Fruit fly (Drosophila melanogaster): Measurements from ENCODE around the gene Cpr72Eb.

Cpr72Eb gene

dm6 chr3L:16392874-16393273, 28.2 kb downstream of the Cpr72Eb start (continued):
- TF ChIP-seq CG6272 (GFP tag; IDR thresholded peaks at IDR 0.05) = no peak
- no peak for TF ChIP-seq stc (GFP tag; IDR thresholded peaks at IDR 0.05)
- no peak for TF ChIP-seq CG13287 (GFP tag; IDR thresholded peaks at IDR 0.05; ENCODE audit: partially characterized antibody)
- TF ChIP-seq grn (GFP tag; optimal IDR thresholded peaks at IDR 0.05) = no peak
- no peak for TF ChIP-seq bigmax (GFP tag; optimal IDR thresholded peaks at IDR 0.05)
- TF ChIP-seq CG9876 (GFP tag; optimal IDR thresholded peaks at IDR 0.05) = no peak
- no peak for TF ChIP-seq CG17912 (GFP tag; optimal IDR thresholded peaks at IDR 0.05)
- no peak for TF ChIP-seq D (optimal IDR thresholded peaks at IDR 0.05)
- no peak for TF ChIP-seq D (GFP tag; optimal IDR thresholded peaks at IDR 0.05)
- TF ChIP-seq CG13894 (tag; optimal IDR thresholded peaks at IDR 0.05) = no peak
- no peak for TF ChIP-seq CG8924 (tag; optimal IDR thresholded peaks at IDR 0.05)
- no peak for TF ChIP-seq kah (GFP tag; optimal IDR thresholded peaks at IDR 0.05)
- no peak for TF ChIP-seq ab (GFP tag; optimal IDR thresholded peaks at IDR 0.05)
- no peak for TF ChIP-seq CG3995 (GFP tag; optimal IDR thresholded peaks at IDR 0.05)
- TF ChIP-seq CG10274 (GFP tag; optimal IDR thresholded peaks at IDR 0.05) = no peak
- TF ChIP-seq onecut (GFP tag; IDR thresholded peaks at IDR 0.05) = no peak
- no peak for TF ChIP-seq sqz (GFP tag; optimal IDR thresholded peaks at IDR 0.05)
- TF ChIP-seq NC2β (GFP tag; optimal IDR thresholded peaks at IDR 0.05) = no peak
- TF ChIP-seq CG32772 (GFP tag; IDR thresholded peaks at IDR 0.05) = 0 out of 2 replicates have a peak, but pooled peaks have one; percentile 29
- TF ChIP-seq CG3407 (GFP tag; optimal IDR thresholded peaks at IDR 0.05) = no peak
- no peak for TF ChIP-seq Hr3 (GFP tag; optimal IDR thresholded peaks at IDR 0.05)
- no peak for TF ChIP-seq CG11093 (GFP tag; IDR thresholded peaks at IDR 0.05)
- no peak for TF ChIP-seq MTF-1 (GFP tag; optimal IDR thresholded peaks at IDR 0.05; ENCODE audit: borderline replicate concordance)
- no peak for TF ChIP-seq CG11247 (GFP tag; IDR thresholded peaks at IDR 0.05)
- no peak for TF ChIP-seq inv (GFP tag; IDR thresholded peaks at IDR 0.05; ENCODE audit: partially characterized antibody)
- TF ChIP-seq Hr51 (GFP tag; optimal IDR thresholded peaks at IDR 0.05) = peak in 1 of 2 experiments; percentile 30
- no peak for TF ChIP-seq Oaz (GFP tag; IDR thresholded peaks at IDR 0.05)
- TF ChIP-seq hbn (GFP tag; IDR thresholded peaks at IDR 0.05; ENCODE audit: partially characterized antibody) = no peak
- TF ChIP-seq CG4707 (GFP tag; optimal IDR thresholded peaks at IDR 0.05) = no peak
- no peak for TF ChIP-seq CG7271 (tag; optimal IDR thresholded peaks at IDR 0.05)
- TF ChIP-seq CG4617 (GFP tag; optimal IDR thresholded peaks at IDR 0.05; ENCODE audit: borderline replicate concordance) = no peak
- peak; percentile 43; the same call in 1 of the 2 replicates for TF ChIP-seq CG31441 (GFP tag; IDR thresholded peaks at IDR 0.05)
- no peak for TF ChIP-seq sim (GFP tag; IDR thresholded peaks at IDR 0.05)
- TF ChIP-seq CG1602 (GFP tag; optimal IDR thresholded peaks at IDR 0.05) = no peak
- TF ChIP-seq CG18262 (tag; optimal IDR thresholded peaks at IDR 0.05) = peak; percentile 24
- peak; percentile 27; the same call in 1 of the 2 replicates for TF ChIP-seq CG14441 (GFP tag; IDR thresholded peaks at IDR 0.05)
- TF ChIP-seq nom (GFP tag; optimal IDR thresholded peaks at IDR 0.05) = no peak
- no peak for TF ChIP-seq Hr39 (optimal IDR thresholded peaks at IDR 0.05)
- TF ChIP-seq CG6654 (GFP tag; optimal IDR thresholded peaks at IDR 0.05) = no peak
- TF ChIP-seq gcm (GFP tag; optimal IDR thresholded peaks at IDR 0.05) = no peak
- TF ChIP-seq trh (GFP tag; optimal IDR thresholded peaks at IDR 0.05) = no peak
- TF ChIP-seq Sry-β (GFP tag; optimal IDR thresholded peaks at IDR 0.05) = no peak
- TF ChIP-seq zfh2 (GFP tag; optimal IDR thresholded peaks at IDR 0.05) = no peak
- TF ChIP-seq unc-4 (GFP tag; IDR thresholded peaks at IDR 0.05; ENCODE audit: partially characterized antibody) = no peak
- TF ChIP-seq tll (GFP tag; optimal IDR thresholded peaks at IDR 0.05) = no peak
- no peak for TF ChIP-seq hkb (optimal IDR thresholded peaks at IDR 0.05)
- TF ChIP-seq hkb (GFP tag; IDR thresholded peaks at IDR 0.05) = 0 out of 2 replicates have a peak, but pooled peaks have one; percentile 13
- TF ChIP-seq repo (GFP tag; optimal IDR thresholded peaks at IDR 0.05) = no peak
- no peak for TF ChIP-seq CG33557 (GFP tag; optimal IDR thresholded peaks at IDR 0.05)
- no peak for TF ChIP-seq CG34376 (GFP tag; optimal IDR thresholded peaks at IDR 0.05)
- TF ChIP-seq CG30403 (GFP tag; optimal IDR thresholded peaks at IDR 0.05) = peak; percentile 21
- TF ChIP-seq CG34422 (GFP tag; IDR thresholded peaks at IDR 0.05) = no peak
